Fruit fly (Drosophila melanogaster) whole organism, embryonic: ENCODE results near the gene CG31759.

ENCODE experiments used
- Asciz ChIP-seq: fragments of 200-800 bp; sonication (Bioruptor generic); optimal IDR thresholded peaks from 2 replicates; lab custom pipeline; 2017; ENCODE audit warnings: missing biosample characterization, mild to moderate bottlenecking, missing genetic modification characterization, missing genetic modification reagents
- Atf-2 ChIP-seq: fragments of 200-800 bp; sonication (Bioruptor generic); optimal IDR thresholded peaks from 2 replicates; lab custom pipeline; 2016; ENCODE audit warnings: missing biosample characterization, missing genetic modification characterization
- Awh ChIP-seq: fragments of 200-800 bp; sonication (Bioruptor generic); IDR thresholded peaks from 2 replicates; pipeline ENCODE4, ENCODE4 v1.3.6; 2022; ENCODE audit warnings: missing biosample characterization, missing genetic modification characterization
- B-H1 ChIP-seq: fragments of 200-800 bp; sonication (Bioruptor generic); IDR thresholded peaks from 3 replicates; pipeline ENCODE4 v1.3.6; 2022; ENCODE audit warnings: missing biosample characterization, missing genetic modification characterization
- CG10462 ChIP-seq: fragments of 200-800 bp; sonication (Bioruptor generic); optimal IDR thresholded peaks from 2 replicates; lab custom pipeline; 2016; ENCODE audit warnings: missing biosample characterization, missing genetic modification characterization
- CG15696 ChIP-seq: fragments of 200-800 bp; sonication (Bioruptor generic); optimal IDR thresholded peaks from 2 replicates; lab custom pipeline; 2019; ENCODE audit warnings: missing biosample characterization, mild to moderate bottlenecking, missing genetic modification characterization, moderate library complexity
- CG17186 ChIP-seq: fragments of 200-800 bp; sonication (Bioruptor generic); optimal IDR thresholded peaks from 3 replicates; lab custom pipeline; 2017; ENCODE audit warnings: missing biosample characterization, missing genetic modification reagents, missing genetic modification characterization
- CG7745 ChIP-seq: fragments of 200-800 bp; sonication (Bioruptor generic); optimal IDR thresholded peaks from 2 replicates; lab custom pipeline; 2018; ENCODE audit warnings: missing biosample characterization, mild to moderate bottlenecking, missing genetic modification characterization, moderate library complexity
- CG9876 ChIP-seq: fragments of 200-800 bp; sonication (Bioruptor generic); optimal IDR thresholded peaks from 2 replicates; lab custom pipeline; 2016; ENCODE audit warnings: missing biosample characterization, missing genetic modification characterization
- CG9932 ChIP-seq: fragments of 200-800 bp; sonication (Bioruptor generic); IDR thresholded peaks from 2 replicates; pipeline ENCODE4 v1.3.6; 2022; ENCODE audit warnings: missing biosample characterization, missing genetic modification characterization
- Ets65A ChIP-seq: fragments of 200-800 bp; sonication (Bioruptor generic); peaks from one replicate; lab custom pipeline; 2016; ENCODE audit warnings: missing biosample characterization, missing genetic modification characterization
- HLH4C ChIP-seq: fragments of 200-800 bp; sonication (Bioruptor generic); IDR thresholded peaks from 3 replicates; pipeline ENCODE4 v1.3.6; 2022; ENCODE audit warnings: missing biosample characterization, missing genetic modification characterization; ENCODE audit not compliant: partially characterized antibody
- Hey ChIP-seq: fragments of 200-800 bp; sonication (Bioruptor generic); optimal IDR thresholded peaks from 3 replicates; lab custom pipeline; 2018; ENCODE audit warnings: missing biosample characterization, mild to moderate bottlenecking, missing genetic modification characterization
- Sox102F ChIP-seq: fragments of 200-800 bp; sonication (Bioruptor generic); optimal IDR thresholded peaks from 2 replicates; lab custom pipeline; 2018; ENCODE audit warnings: missing biosample characterization, mild to moderate bottlenecking, missing genetic modification characterization, moderate library complexity
- abd-A ChIP-seq: fragments of 200-800 bp; sonication (Bioruptor generic); optimal IDR thresholded peaks from 3 replicates; lab custom pipeline; 2019; ENCODE audit warnings: missing biosample characterization, mild to moderate bottlenecking, missing genetic modification characterization, moderate library complexity
- bab2 ChIP-seq: fragments of 200-800 bp; sonication (Bioruptor generic); optimal IDR thresholded peaks from 2 replicates; lab custom pipeline; 2016; ENCODE audit warnings: missing biosample characterization, missing genetic modification characterization
- cas ChIP-seq: fragments of 200-800 bp; sonication (Bioruptor generic); IDR thresholded peaks from 2 replicates; pipeline ENCODE4 v1.3.6; 2022; ENCODE audit warnings: missing biosample characterization, missing genetic modification characterization
- fru ChIP-seq: fragments of >200 bp; optimal IDR thresholded peaks from 2 replicates; lab custom pipeline; 2017
- mam ChIP-seq: fragments of 200-800 bp; sonication (Bioruptor generic); optimal IDR thresholded peaks from 3 replicates; lab custom pipeline; 2016; ENCODE audit warnings: missing biosample characterization, missing genetic modification characterization
- nerfin-1 ChIP-seq: fragments of 200-800 bp; sonication (Bioruptor generic); optimal IDR thresholded peaks from 3 replicates; lab custom pipeline; 2019; ENCODE audit warnings: missing biosample characterization, mild to moderate bottlenecking, missing genetic modification characterization, moderate library complexity
- sd ChIP-seq: fragments of 200-800 bp; sonication (Bioruptor generic); optimal IDR thresholded peaks from 3 replicates; lab custom pipeline; 2018; ENCODE audit warnings: missing biosample characterization, mild to moderate bottlenecking, missing genetic modification characterization, moderate library complexity
- sens-2 ChIP-seq: fragments of 200-800 bp; sonication (Bioruptor generic); IDR thresholded peaks from 2 replicates; pipeline ENCODE4 v1.3.6; 2022; ENCODE audit warnings: missing biosample characterization, missing genetic modification characterization
- twi ChIP-seq: fragments of 200-800 bp; optimal IDR thresholded peaks from 2 replicates; lab custom pipeline; 2019; ENCODE audit warnings: missing biosample characterization, mild to moderate bottlenecking, missing genetic modification characterization, moderate library complexity
- vfl ChIP-seq: fragments of 200-800 bp; sonication (Bioruptor generic); optimal IDR thresholded peaks from 2 replicates; lab custom pipeline; 2016; ENCODE audit warnings: missing biosample characterization, missing genetic modification characterization

The CG31759 gene

DNA sequence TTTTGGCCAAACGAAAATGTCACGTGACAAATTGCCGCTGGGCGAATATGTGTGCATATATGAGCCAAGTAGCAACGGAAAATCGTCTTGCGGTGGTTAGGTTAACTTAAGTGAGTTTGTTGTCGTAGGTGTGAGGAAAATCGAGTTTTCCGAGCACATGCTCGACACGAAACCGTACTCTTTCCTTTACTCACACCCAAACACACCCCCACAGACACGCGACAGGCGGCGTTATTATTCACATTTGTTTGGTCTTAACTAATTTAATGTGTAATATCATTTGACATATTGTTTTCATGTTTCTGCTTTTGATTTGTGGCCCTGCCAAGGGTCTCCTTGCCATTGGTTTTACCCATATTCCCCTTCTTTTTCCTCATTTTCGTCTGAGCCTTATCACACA, 35.3 kb downstream of the CG31759 start:
- no peak for TF ChIP-seq Atf-2
- TF ChIP-seq Ets65A (GFP tag; lab: Kevin White, UChicago), result peak; percentile 56
- TF ChIP-seq CG9876 (GFP tag; lab: Kevin White, UChicago), result peak; percentile 8
- TF ChIP-seq twi (tag; lab: Kevin White, UChicago), result peak; percentile 71
- TF ChIP-seq, all 482 proteins: peak for 3

DNA sequence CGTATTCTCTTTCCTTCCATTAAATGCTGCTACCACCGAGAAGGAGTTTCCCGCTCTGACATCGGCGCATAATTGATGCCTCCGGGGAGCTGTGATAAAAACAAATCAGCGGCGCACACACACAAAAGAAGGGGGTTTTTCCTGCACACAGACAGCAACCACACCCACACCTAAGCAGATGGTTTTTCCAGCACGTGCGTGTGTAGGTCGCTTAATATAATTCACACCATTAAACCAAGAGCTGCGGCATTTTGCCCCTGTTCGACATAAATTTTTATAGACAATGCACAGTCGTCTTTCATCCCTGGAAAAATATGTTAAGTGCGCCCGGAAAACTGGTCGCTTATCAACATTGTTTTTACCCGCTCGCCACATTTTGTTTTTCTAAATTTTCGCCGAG, 44.8 kb downstream of the CG31759 start:
- no peak for TF ChIP-seq HLH4C (GFP tag; lab: Robert Waterston, UW)
- no peak for TF ChIP-seq sd (tag; lab: Kevin White, UChicago)
- no peak for TF ChIP-seq CG10462
- no peak for TF ChIP-seq B-H1 (GFP tag; lab: Robert Waterston, UW)
- TF ChIP-seq cas (GFP tag; lab: Robert Waterston, UW), result no peak
- no peak for TF ChIP-seq fru (lab: Kevin White, UChicago)
- TF ChIP-seq Sox102F (GFP tag; lab: Kevin White, UChicago), result no peak
- TF ChIP-seq Hey (tag; lab: Kevin White, UChicago), result peak; percentile 69
- no peak for TF ChIP-seq vfl (GFP tag; lab: Kevin White, UChicago)
- no peak for TF ChIP-seq bab2
- TF ChIP-seq Awh, result no peak
- no peak for TF ChIP-seq CG15696
- no peak for TF ChIP-seq mam (GFP tag; lab: Kevin White, UChicago)
- TF ChIP-seq abd-A, result peak; percentile 72
- TF ChIP-seq nerfin-1, result peak; percentile 76
- TF ChIP-seq CG17186 (GFP tag; lab: Kevin White, UChicago), result no peak
- TF ChIP-seq Asciz (GFP tag; lab: Kevin White, UChicago), result no peak
- no peak for TF ChIP-seq CG9932 (GFP tag; lab: Robert Waterston, UW)
- no peak for TF ChIP-seq sens-2
- no peak for TF ChIP-seq CG7745
- TF ChIP-seq, all 482 proteins: peak for 3
